Worm (Caenorhabditis elegans) whole organism, L3 larva: Measurements from ENCODE around the gene cyp-13A11.

Source experiments
- aly-2 ChIP-seq: fragments of 150-350 bp; optimal IDR thresholded peaks from 2 replicates; lab custom pipeline; 2014; ENCODE audit warnings: missing biosample characterization, missing genetic modification characterization
- ceh-82 ChIP-seq: fragments of 150-350 bp; optimal IDR thresholded peaks from 2 replicates; lab custom pipeline; 2014; ENCODE audit warnings: missing biosample characterization, missing genetic modification characterization
- fos-1 ChIP-seq: fragments of 150-350 bp; optimal IDR thresholded peaks from 2 replicates; lab custom pipeline; 2014; ENCODE audit warnings: missing biosample characterization, missing genetic modification characterization
- lsy-12 ChIP-seq: sonication (generic microtip); optimal IDR thresholded peaks from 2 replicates; lab custom pipeline; 2016; ENCODE audit warnings: mild to moderate bottlenecking, missing genetic modification characterization, missing compliant biosample characterization
- pqm-1 ChIP-seq: fragments of 150-350 bp; optimal IDR thresholded peaks from 2 replicates; lab custom pipeline; 2017; ENCODE audit warnings: missing biosample characterization, missing genetic modification characterization, inconsistent platforms
- skn-1 ChIP-seq: fragments of 150-350 bp; optimal IDR thresholded peaks from 2 replicates; lab custom pipeline; 2014; ENCODE audit warnings: missing biosample characterization, missing genetic modification characterization
- unc-39 ChIP-seq: sonication (generic microtip); optimal IDR thresholded peaks from 4 replicates; lab custom pipeline; 2017; ENCODE audit warnings: missing biosample characterization, missing genetic modification characterization
- ztf-4 ChIP-seq: fragments of 150-350 bp; optimal IDR thresholded peaks from 2 replicates; lab custom pipeline; 2014; ENCODE audit warnings: missing biosample characterization, missing genetic modification characterization

ce11 chrIII:12993607-12994006 is 27.2 kb upstream of the cyp-13A11 start, which contains the start of gene col-97:
- TF ChIP-seq fos-1 (tag; lab: Kevin White, UChicago): no peak
- no peak for TF ChIP-seq ztf-4 (tag; lab: Kevin White, UChicago)
- no peak for TF ChIP-seq pqm-1
- TF ChIP-seq aly-2 (tag; lab: Kevin White, UChicago): no peak
- TF ChIP-seq unc-39 (tag; lab: Kevin White, UChicago): no peak
- no peak for TF ChIP-seq ceh-82 (tag; lab: Kevin White, UChicago)
- TF ChIP-seq skn-1: no peak
- TF ChIP-seq lsy-12 (tag; lab: Kevin White, UChicago): no peak
